Fruit fly (Drosophila melanogaster) whole organism, embryonic: ENCODE measurements around the gene MICU3.

Experiments
- Bteb2 ChIP-seq: fragments of 200-800 bp; sonication (Bioruptor generic); optimal IDR thresholded peaks from 2 replicates; lab custom pipeline; 2016; ENCODE audit warnings: missing biosample characterization, missing genetic modification characterization
- CG16863 ChIP-seq: fragments of 200-800 bp; sonication (Bioruptor generic); optimal IDR thresholded peaks from 3 replicates; lab custom pipeline; 2016; ENCODE audit warnings: missing biosample characterization, missing genetic modification characterization
- CTCF ChIP-seq: fragments of 200-800 bp; sonication (Bioruptor generic); optimal IDR thresholded peaks from 2 replicates; lab custom pipeline; 2017; ENCODE audit warnings: missing biosample characterization, mild to moderate bottlenecking, missing genetic modification characterization, moderate library complexity
- HLH3B ChIP-seq: fragments of 200-800 bp; sonication (Bioruptor generic); IDR thresholded peaks from 2 replicates; pipeline ENCODE4 v1.3.6; 2022; ENCODE audit warnings: missing biosample characterization, missing genetic modification characterization
- Rfx ChIP-seq: fragments of 200-800 bp; sonication (Bioruptor generic); IDR thresholded peaks from 2 replicates; pipeline ENCODE4 v1.3.6; 2022; ENCODE audit warnings: missing biosample characterization, missing genetic modification characterization
- bab2 ChIP-seq: fragments of 200-800 bp; sonication (Bioruptor generic); optimal IDR thresholded peaks from 2 replicates; lab custom pipeline; 2016; ENCODE audit warnings: missing biosample characterization, missing genetic modification characterization
- cato ChIP-seq: fragments of 200-800 bp; sonication (Bioruptor generic); optimal IDR thresholded peaks from 2 replicates; lab custom pipeline; 2016; ENCODE audit warnings: missing biosample characterization, missing genetic modification characterization, borderline replicate concordance
- lilli ChIP-seq: fragments of 200-800 bp; sonication (Bioruptor generic); optimal IDR thresholded peaks from 3 replicates; lab custom pipeline; 2016; ENCODE audit warnings: missing biosample characterization, missing genetic modification characterization

DNA sequence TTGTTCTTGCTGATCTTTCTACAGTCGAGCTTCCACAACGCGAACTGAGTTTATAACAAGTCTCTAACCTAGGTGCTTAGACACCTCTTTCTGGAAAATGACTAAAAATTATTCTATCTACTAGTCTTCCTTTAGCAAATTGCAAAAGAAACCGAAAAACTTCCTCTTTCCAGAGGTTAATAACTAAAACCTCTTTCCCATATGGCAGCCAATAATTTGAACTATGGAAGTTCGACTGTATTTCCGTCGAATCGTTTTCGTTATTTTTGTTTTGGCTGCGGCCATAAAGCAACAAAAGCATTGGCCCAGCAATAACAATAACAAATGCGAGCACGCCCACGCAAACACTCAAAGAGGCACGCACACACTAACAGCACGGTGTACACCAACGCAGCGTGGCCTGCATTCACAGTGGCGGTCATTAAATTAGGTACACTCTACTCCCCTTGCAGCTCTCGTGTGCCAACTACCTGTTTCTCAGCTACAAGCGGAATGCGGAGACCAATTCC, 33.4 kb downstream of the MICU3 start:
- TF ChIP-seq Bteb2 (no peak), CG16863 (peak; percentile 18), CTCF (no peak), cato (no peak), lilli (GFP tag; lab: Kevin White, UChicago) (peak; percentile 66), HLH3B (GFP tag; lab: Robert Waterston, UW) (no peak), bab2 (peak; percentile 29), Rfx (GFP tag; lab: Robert Waterston, UW) (peak; percentile 58)
